Fruit fly (Drosophila melanogaster): ENCODE data around the gene Tspo.

- TF ChIP-seq fu2 (GFP tag; optimal IDR thresholded peaks at IDR 0.05) (no peak), CG12391 (tag; optimal IDR thresholded peaks at IDR 0.05) (no peak), HmgZ (tag; optimal IDR thresholded peaks at IDR 0.05) (no peak), sob (GFP tag; IDR thresholded peaks at IDR 0.05) (no peak)
Observed at dm6 chr2L:521001-521827, 38.2 kb upstream of the Tspo start.
